Worm (Caenorhabditis elegans) whole organism, L4 larva: ENCODE data around the gene capg-2.

Source experiments
- F10B5.3 ChIP-seq: sonication (generic microtip); optimal IDR thresholded peaks from 2 replicates; lab custom pipeline; 2016; ENCODE audit warnings: mild to moderate bottlenecking, missing genetic modification characterization, missing compliant biosample characterization
- F26F4.8 ChIP-seq: fragments of 200-800 bp; sonication (Bioruptor generic); conservative IDR thresholded peaks from 2 replicates; pipeline ENCODE4 v1.3.6; 2022; ENCODE audit warnings: missing genetic modification characterization, missing compliant biosample characterization
- T20F7.1 ChIP-seq: fragments of 200-800 bp; sonication (Bioruptor generic); optimal IDR thresholded peaks from 2 replicates; lab custom pipeline; 2018; ENCODE audit warnings: mild to moderate bottlenecking, missing genetic modification characterization, missing compliant biosample characterization
- Y48G9A.11 ChIP-seq: fragments of 200-800 bp; sonication (Bioruptor generic); IDR thresholded peaks from 2 replicates; pipeline ENCODE4 v1.3.6; 2022; ENCODE audit warnings: missing genetic modification reagents, missing genetic modification characterization, missing compliant biosample characterization
- Y5F2A.4 ChIP-seq: fragments of 200-800 bp; sonication (Bioruptor generic); optimal IDR thresholded peaks from 2 replicates; lab custom pipeline; 2018; ENCODE audit warnings: mild to moderate bottlenecking, missing genetic modification characterization, missing compliant biosample characterization
- Y75B8A.6 ChIP-seq: fragments of 200-800 bp; sonication (Bioruptor generic); IDR thresholded peaks from 2 replicates; pipeline ENCODE4 v1.3.6; 2022; ENCODE audit warnings: missing genetic modification reagents, missing genetic modification characterization, missing compliant biosample characterization
- ZK337.2 ChIP-seq: fragments of 200-800 bp; sonication (Bioruptor generic); IDR thresholded peaks from 2 replicates; pipeline ENCODE4 v1.3.6; 2022; ENCODE audit warnings: missing genetic modification reagents, missing genetic modification characterization, missing compliant biosample characterization
- daf-12 ChIP-seq: fragments of 150-350 bp; optimal IDR thresholded peaks from 2 replicates; lab custom pipeline; 2014; ENCODE audit warnings: missing biosample characterization, missing genetic modification reagents, missing genetic modification characterization
- daf-16 ChIP-seq, 3 experiments: sonication (generic microtip); optimal IDR thresholded peaks; 2 replicates each; lab custom pipeline; 2016 to 2017; ENCODE audit warnings: missing genetic modification characterization in 3 of 3, missing genetic modification reagents in 3 of 3, mild to moderate bottlenecking in 2 of 3, missing compliant biosample characterization in 2 of 3, missing biosample characterization in 1 of 3, moderate library complexity in 1 of 3
- daf-8 ChIP-seq: fragments of 200-800 bp; sonication (Bioruptor generic); IDR thresholded peaks from 2 replicates; pipeline ENCODE4 v1.3.6; 2022; ENCODE audit warnings: missing genetic modification characterization, missing compliant biosample characterization
- dpl-1 ChIP-seq: fragments of 150-350 bp; optimal IDR thresholded peaks from 2 replicates; lab custom pipeline; 2014; ENCODE audit warnings: missing biosample characterization, missing genetic modification reagents, missing genetic modification characterization
- fkh-10 ChIP-seq: fragments of 150-350 bp; optimal IDR thresholded peaks from 2 replicates; lab custom pipeline; 2014; ENCODE audit warnings: missing biosample characterization, missing genetic modification reagents, missing genetic modification characterization
- hlh-11 ChIP-seq: fragments of 200-800 bp; sonication (Bioruptor generic); optimal IDR thresholded peaks from 2 replicates; lab custom pipeline; 2018; ENCODE audit warnings: mild to moderate bottlenecking, missing genetic modification characterization, missing compliant biosample characterization
- hlh-30 ChIP-seq: sonication (generic microtip); optimal IDR thresholded peaks from 2 replicates; lab custom pipeline; 2017; ENCODE audit warnings: antibody characterized with exemption, mild to moderate bottlenecking, missing genetic modification characterization, missing compliant biosample characterization; ENCODE audit not compliant: insufficient read depth
- jun-1 ChIP-seq: fragments of 150-350 bp; optimal IDR thresholded peaks from 2 replicates; lab custom pipeline; 2014; ENCODE audit warnings: missing biosample characterization, missing genetic modification reagents, missing genetic modification characterization
- lin-38 ChIP-seq: fragments of 200-800 bp; sonication (Bioruptor generic); IDR thresholded peaks from 2 replicates; pipeline ENCODE4 v1.3.6; 2022; ENCODE audit warnings: missing genetic modification reagents, missing genetic modification characterization, missing compliant biosample characterization
- lin-39 ChIP-seq: fragments of 150-350 bp; optimal IDR thresholded peaks from 2 replicates; lab custom pipeline; 2014; ENCODE audit warnings: missing biosample characterization, missing genetic modification reagents, missing genetic modification characterization
- madf-5 ChIP-seq, 2 experiments: fragments of 200-800 bp; sonication (Bioruptor generic); IDR thresholded peaks; 2 replicates each; pipeline ENCODE4 v1.3.6; 2022; ENCODE audit warnings: missing compliant biosample characterization in 2 of 2, missing genetic modification characterization in 2 of 2
- mep-1 ChIP-seq: fragments of 150-350 bp; sonication (generic microtip); optimal IDR thresholded peaks from 3 replicates; lab custom pipeline; 2014; ENCODE audit warnings: missing biosample characterization, missing genetic modification characterization
- mes-2 ChIP-seq: sonication (generic microtip); optimal IDR thresholded peaks from 2 replicates; lab custom pipeline; 2016; ENCODE audit warnings: missing genotype, mild to moderate bottlenecking, missing genetic modification characterization, missing compliant biosample characterization; ENCODE audit not compliant: poor library complexity, severe bottlenecking
- nhr-111 ChIP-seq: fragments of 200-800 bp; sonication (Bioruptor generic); optimal IDR thresholded peaks from 2 replicates; lab custom pipeline; 2018; ENCODE audit warnings: mild to moderate bottlenecking, missing genetic modification characterization, missing compliant biosample characterization
- nhr-6 ChIP-seq: fragments of 150-350 bp; optimal IDR thresholded peaks from 2 replicates; lab custom pipeline; 2014; ENCODE audit warnings: missing biosample characterization, missing genetic modification characterization
- nhr-76 ChIP-seq: fragments of 150-350 bp; optimal IDR thresholded peaks from 2 replicates; lab custom pipeline; 2014; ENCODE audit warnings: missing biosample characterization, missing genetic modification characterization
- skn-1 ChIP-seq: fragments of 150-350 bp; optimal IDR thresholded peaks from 2 replicates; lab custom pipeline; 2014; ENCODE audit warnings: missing biosample characterization, missing genetic modification characterization
- spr-3 ChIP-seq: fragments of 200-800 bp; sonication (Bioruptor generic); optimal IDR thresholded peaks from 2 replicates; lab custom pipeline; 2018; ENCODE audit warnings: mild to moderate bottlenecking, missing genetic modification characterization, missing compliant biosample characterization
- tag-97 ChIP-seq: fragments of 200-800 bp; sonication (Bioruptor generic); IDR thresholded peaks from 2 replicates; pipeline ENCODE4 v1.3.6; 2022; ENCODE audit warnings: missing genetic modification characterization, missing compliant biosample characterization
- tra-1 ChIP-seq: fragments of 200-800 bp; sonication (Bioruptor generic); IDR thresholded peaks from 2 replicates; pipeline ENCODE4 v1.3.6; 2022; ENCODE audit warnings: missing genetic modification reagents, missing genetic modification characterization, missing compliant biosample characterization
- unc-62 ChIP-seq, 3 experiments: fragments of 150-350 bp in 1 of 3; sonication (generic microtip); optimal IDR thresholded peaks in 2 of 3; peaks in 1 of 3; 1 replicate in 1 of 3; 2 replicates in 2 of 3; lab custom pipeline; 2014 to 2017; ENCODE audit warnings: missing biosample characterization in 3 of 3, missing genetic modification characterization in 3 of 3, missing genetic modification reagents in 3 of 3, missing genotype in 1 of 3
- zfp-3 ChIP-seq: fragments of 200-800 bp; sonication (Bioruptor generic); conservative IDR thresholded peaks from 2 replicates; pipeline ENCODE4 v1.3.6; 2022; ENCODE audit warnings: missing genetic modification reagents, missing genetic modification characterization, missing compliant biosample characterization
- zip-11 ChIP-seq: fragments of 200-800 bp; sonication (Bioruptor generic); IDR thresholded peaks from 2 replicates; pipeline ENCODE4 v1.3.6; 2022; ENCODE audit warnings: missing genetic modification characterization, missing compliant biosample characterization
- zip-2 ChIP-seq: fragments of 150-350 bp; optimal IDR thresholded peaks from 2 replicates; lab custom pipeline; 2014; ENCODE audit warnings: missing biosample characterization, missing genetic modification characterization
- ztf-11 ChIP-seq: fragments of 150-350 bp; optimal IDR thresholded peaks from 2 replicates; lab custom pipeline; 2014; ENCODE audit warnings: missing biosample characterization, missing genetic modification characterization

capg-2 gene

DNA sequence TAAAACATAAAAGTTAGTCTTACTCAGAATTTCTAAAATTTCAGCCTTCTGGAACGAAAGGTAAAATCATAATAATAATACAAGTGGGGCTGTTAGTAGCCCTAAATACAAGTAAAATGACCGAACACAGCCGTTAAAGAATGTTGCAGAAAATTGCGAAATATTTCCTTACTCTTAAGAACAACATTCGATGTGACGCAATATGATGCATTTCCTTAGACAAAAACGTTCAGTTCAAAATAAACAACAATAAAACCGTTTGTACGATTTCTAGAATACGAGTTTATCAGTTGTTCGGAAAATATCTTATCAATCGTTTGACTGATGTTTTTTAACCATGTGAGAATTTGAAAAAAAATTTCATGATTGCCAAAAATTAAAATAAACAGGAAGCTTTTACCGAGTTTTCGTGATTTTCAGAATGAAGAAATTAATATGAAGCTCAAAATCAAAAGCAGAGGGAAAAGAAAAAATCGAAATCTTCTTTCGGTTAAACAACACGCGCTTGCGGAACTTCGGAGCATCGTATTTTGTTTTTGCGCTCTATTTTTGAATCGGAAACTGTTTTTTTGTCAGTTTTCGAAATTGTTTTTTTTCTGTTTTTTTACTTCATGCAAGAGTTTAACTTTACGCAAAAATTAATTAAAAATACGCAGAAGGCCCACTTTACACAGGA is 25.8 kb upstream of the capg-2 start:
- no peak for TF ChIP-seq nhr-111 (GFP tag; lab: Kevin White, UChicago)
- TF ChIP-seq daf-16 (GFP tag; optimal IDR thresholded peaks at IDR 0.05; lab: Kevin White, UChicago) = no peak
- TF ChIP-seq daf-16 (tag; optimal IDR thresholded peaks at IDR 0.05; lab: Kevin White, UChicago) = peak; percentile 92
- peak; percentile 72 for TF ChIP-seq zip-2 (tag; lab: Kevin White, UChicago)
- TF ChIP-seq skn-1 = no peak
- TF ChIP-seq nhr-6 (tag; lab: Kevin White, UChicago) = peak; percentile 86
- peak; percentile 60 for TF ChIP-seq dpl-1 (GFP tag; lab: Kevin White, UChicago)
- TF ChIP-seq mes-2 (tag; lab: Kevin White, UChicago) = peak; percentile 38
- TF ChIP-seq T20F7.1 (GFP tag; lab: Kevin White, UChicago) = peak; percentile 93
- peak; percentile 66 for TF ChIP-seq Y48G9A.11 (GFP tag; lab: Robert Waterston, UW)

DNA sequence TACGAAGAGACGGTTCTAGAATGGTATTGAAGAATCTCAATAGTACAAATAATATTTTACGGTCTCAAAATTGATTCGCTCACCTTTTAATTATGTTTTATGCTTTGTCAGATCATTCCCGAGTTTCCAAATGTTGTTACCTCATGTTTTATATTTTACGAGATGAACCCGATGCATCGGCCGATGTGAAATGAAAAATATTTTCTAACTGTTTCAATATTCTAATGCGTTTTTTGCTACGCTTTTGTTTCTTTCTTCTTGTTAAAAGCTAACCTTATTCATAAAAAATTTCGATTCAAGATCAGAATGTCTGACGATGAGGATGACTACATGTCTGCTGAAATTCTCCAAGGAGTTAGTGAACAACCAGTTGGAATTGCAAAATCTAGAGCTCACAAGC is 20.6 kb upstream of the capg-2 start, which contains the start of gene T04H1.5:
Gene T04H1.5 (plus strand): TSS at position 301 of the 400 bp plus-strand sequence.
- TF ChIP-seq ztf-11 (tag; lab: Kevin White, UChicago) = no peak
- no peak for TF ChIP-seq F10B5.3 (tag; lab: Kevin White, UChicago)
- no peak for TF ChIP-seq daf-12 (tag; lab: Kevin White, UChicago)
- no peak for TF ChIP-seq ZK337.2 (GFP tag; lab: Robert Waterston, UW)
- TF ChIP-seq lin-38 (GFP tag; lab: Robert Waterston, UW) = no peak
- TF ChIP-seq mes-2 (tag; lab: Kevin White, UChicago) = no peak
- no peak for TF ChIP-seq zip-11 (GFP tag; lab: Robert Waterston, UW)
- TF ChIP-seq zip-2 (tag; lab: Kevin White, UChicago) = no peak
- no peak for TF ChIP-seq tag-97 (GFP tag; lab: Robert Waterston, UW)
- TF ChIP-seq nhr-76 (tag; lab: Kevin White, UChicago) = no peak
- no peak for TF ChIP-seq F26F4.8 (GFP tag; lab: Robert Waterston, UW)
- TF ChIP-seq mep-1 (tag; lab: Kevin White, UChicago) = no peak
- no peak for TF ChIP-seq jun-1 (tag; lab: Kevin White, UChicago)
- TF ChIP-seq hlh-11 (tag; lab: Kevin White, UChicago) = no peak
- no peak for TF ChIP-seq daf-8 (GFP tag; lab: Robert Waterston, UW)
- no peak for TF ChIP-seq fkh-10 (GFP tag; lab: Kevin White, UChicago)
- TF ChIP-seq hlh-30 (tag; lab: Kevin White, UChicago) = no peak
- TF ChIP-seq tra-1 (GFP tag; lab: Robert Waterston, UW) = no peak
- no peak for TF ChIP-seq T20F7.1 (GFP tag; lab: Kevin White, UChicago)
- TF ChIP-seq zfp-3 (GFP tag; lab: Robert Waterston, UW) = no peak

- no peak for TF ChIP-seq Y5F2A.4
- no peak for TF ChIP-seq lin-39 (tag; lab: Kevin White, UChicago)
- no peak for TF ChIP-seq madf-5 (GFP tag; IDR thresholded peaks at IDR 0.05; lab: Robert Waterston, UW)
- no peak for TF ChIP-seq Y75B8A.6 (GFP tag; lab: Robert Waterston, UW)
These were observed 19.4 kb upstream of the capg-2 start, which contains the start of gene lrx-1 for ce11 chrV:12252272-12252671. lrx-1 (plus strand) TSS chrV:12252572.

- no peak for TF ChIP-seq spr-3 (GFP tag; lab: Kevin White, UChicago)
- peak in 1 of 2 experiments; percentile 23 for TF ChIP-seq unc-62 (GFP tag; optimal IDR thresholded peaks at IDR 0.05 in 1 of 2; lab: Kevin White, UChicago)
- TF ChIP-seq unc-62 (tag; optimal IDR thresholded peaks at IDR 0.05; lab: Kevin White, UChicago) = no peak
These were observed 16.3 kb upstream of the capg-2 start, which contains the start of gene T04H1.12 for ce11 chrV:12255343-12255742. T04H1.12 (plus strand) TSS chrV:12255643.
